Worm (Caenorhabditis elegans) whole organism, mixed stage, embryonic: ENCODE data around the gene Y44A6C.2.

Experiments
- drap-1 ChIP-seq: fragments of 200-800 bp; sonication (Bioruptor generic); optimal IDR thresholded peaks from 3 replicates; lab custom pipeline; 2018; ENCODE audit warnings: mild to moderate bottlenecking, missing genetic modification characterization, missing compliant biosample characterization
- elt-3 ChIP-seq: fragments of 150-350 bp; optimal IDR thresholded peaks from 2 replicates; lab custom pipeline; 2014; ENCODE audit warnings: missing biosample characterization, missing genetic modification characterization
- flh-1 ChIP-seq: fragments of 200-800 bp; sonication (Bioruptor generic); optimal IDR thresholded peaks from 2 replicates; lab custom pipeline; 2018; ENCODE audit warnings: mild to moderate bottlenecking, missing genetic modification characterization, moderate library complexity, missing compliant biosample characterization
- hlh-1 ChIP-seq: fragments of 150-350 bp; optimal IDR thresholded peaks from 2 replicates; lab custom pipeline; 2014; ENCODE audit warnings: missing biosample characterization, missing genetic modification reagents, missing genetic modification characterization
- lin-13 ChIP-seq: fragments of 150-350 bp; optimal IDR thresholded peaks from 2 replicates; lab custom pipeline; 2014; ENCODE audit warnings: missing biosample characterization, missing genetic modification characterization
- lin-32 ChIP-seq: fragments of 200-800 bp; sonication (Bioruptor generic); optimal IDR thresholded peaks from 2 replicates; lab custom pipeline; 2018; ENCODE audit warnings: mild to moderate bottlenecking, missing genetic modification characterization, missing compliant biosample characterization
- lsy-2 ChIP-seq: fragments of 150-350 bp; optimal IDR thresholded peaks from 2 replicates; lab custom pipeline; 2014; ENCODE audit warnings: missing biosample characterization, missing genetic modification characterization
- mab-5 ChIP-seq: fragments of 150-350 bp; optimal IDR thresholded peaks from 2 replicates; lab custom pipeline; 2014; ENCODE audit warnings: missing biosample characterization, missing genetic modification characterization
- mep-1 ChIP-seq: fragments of 150-350 bp; optimal IDR thresholded peaks from 2 replicates; lab custom pipeline; 2017; ENCODE audit warnings: missing biosample characterization, missing genetic modification reagents, missing genetic modification characterization, inconsistent platforms
- nhr-12 ChIP-seq: fragments of 150-350 bp; optimal IDR thresholded peaks from 2 replicates; lab custom pipeline; 2014; ENCODE audit warnings: missing biosample characterization, missing genetic modification characterization
- nhr-2 ChIP-seq: fragments of 150-350 bp; optimal IDR thresholded peaks from 2 replicates; lab custom pipeline; 2014; ENCODE audit warnings: missing biosample characterization, missing genetic modification characterization
- nhr-28 ChIP-seq: fragments of 150-350 bp; optimal IDR thresholded peaks from 2 replicates; lab custom pipeline; 2014; ENCODE audit warnings: missing biosample characterization, missing genetic modification characterization
- nhr-76 ChIP-seq: sonication (generic microtip); optimal IDR thresholded peaks from 2 replicates; lab custom pipeline; 2017; ENCODE audit warnings: missing biosample characterization, missing genetic modification characterization
- tbx-8 ChIP-seq: fragments of 200-800 bp; sonication (Bioruptor generic); optimal IDR thresholded peaks from 2 replicates; lab custom pipeline; 2018; ENCODE audit warnings: mild to moderate bottlenecking, missing genetic modification characterization, moderate library complexity, missing compliant biosample characterization
- unc-120 ChIP-seq: sonication (generic microtip); optimal IDR thresholded peaks from 2 replicates; lab custom pipeline; 2017; ENCODE audit warnings: missing genetic modification characterization, missing compliant biosample characterization; ENCODE audit not compliant: poor library complexity, severe bottlenecking
- unc-62 ChIP-seq: fragments of 150-350 bp; optimal IDR thresholded peaks from 2 replicates; lab custom pipeline; 2014; ENCODE audit warnings: missing biosample characterization, missing genetic modification reagents, missing genetic modification characterization
- zip-8 ChIP-seq: fragments of 150-350 bp; optimal IDR thresholded peaks from 2 replicates; lab custom pipeline; 2014; ENCODE audit warnings: missing biosample characterization, missing genetic modification characterization
- ztf-11 ChIP-seq: fragments of 150-350 bp; optimal IDR thresholded peaks from 2 replicates; lab custom pipeline; 2014; ENCODE audit warnings: missing biosample characterization, missing genetic modification characterization

The Y44A6C.2 gene

DNA sequence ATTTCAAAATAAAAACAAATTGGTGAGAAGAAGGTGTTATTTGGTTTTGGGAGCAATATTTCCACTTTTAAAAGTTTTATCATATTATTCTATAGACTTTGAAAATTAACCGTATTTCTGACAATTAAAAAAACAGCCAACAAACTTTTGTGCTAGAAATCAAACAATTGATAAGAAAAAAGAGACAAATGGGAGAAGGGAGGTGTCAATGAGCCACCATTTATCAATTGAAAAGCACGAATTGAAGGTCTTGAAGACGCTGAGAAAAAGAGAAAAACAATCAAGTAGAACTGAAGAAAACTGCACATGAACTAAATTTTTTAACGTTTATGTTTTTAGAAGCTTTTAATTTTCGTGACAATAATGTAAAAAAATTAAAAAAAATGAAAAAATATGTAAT is 48.8 kb downstream of the Y44A6C.2 start:
- TF ChIP-seq nhr-2 (tag; lab: Kevin White, UChicago) = no peak
- TF ChIP-seq tbx-8 (GFP tag; lab: Kevin White, UChicago) = no peak
- TF ChIP-seq mep-1 (tag; lab: Kevin White, UChicago) = no peak
- no peak for TF ChIP-seq nhr-28 (tag; lab: Kevin White, UChicago)
- TF ChIP-seq nhr-12 = no peak
- TF ChIP-seq unc-120 (tag; lab: Kevin White, UChicago) = no peak
- no peak for TF ChIP-seq ztf-11 (tag; lab: Kevin White, UChicago)
- no peak for TF ChIP-seq mab-5
- no peak for TF ChIP-seq lin-32 (GFP tag; lab: Kevin White, UChicago)
- TF ChIP-seq hlh-1 (tag; lab: Kevin White, UChicago) = no peak
- TF ChIP-seq nhr-76 = no peak
- no peak for TF ChIP-seq zip-8 (tag; lab: Kevin White, UChicago)
- TF ChIP-seq drap-1 (GFP tag; lab: Kevin White, UChicago) = no peak
- no peak for TF ChIP-seq flh-1 (GFP tag; lab: Kevin White, UChicago)
- TF ChIP-seq elt-3 = no peak
- TF ChIP-seq lsy-2 (tag; lab: Kevin White, UChicago) = no peak
- TF ChIP-seq, all 35 proteins: peak for 0

DNA sequence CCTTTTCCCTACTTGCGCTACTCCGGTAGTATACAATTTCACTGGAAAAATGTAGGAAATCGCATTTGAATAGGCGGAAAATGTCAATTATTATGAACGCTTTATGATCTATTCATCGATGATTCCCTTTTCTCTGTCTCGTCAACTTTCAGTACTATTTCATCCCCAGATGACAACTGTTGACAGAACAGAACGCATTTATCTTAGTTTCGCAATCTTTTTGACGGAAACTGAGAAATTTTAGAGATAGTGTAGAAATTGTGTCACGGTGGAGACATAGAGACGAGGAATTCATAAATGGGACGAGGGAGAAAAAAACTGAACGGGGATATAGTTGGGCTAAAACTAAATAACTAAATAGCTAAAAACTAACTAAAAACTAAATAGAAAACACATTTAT is 49.7 kb downstream of the Y44A6C.2 start:
- TF ChIP-seq unc-120 (tag; lab: Kevin White, UChicago) = peak; percentile 15
- TF ChIP-seq hlh-1 (tag; lab: Kevin White, UChicago) = peak; percentile 31
- TF ChIP-seq lin-13 (tag; lab: Kevin White, UChicago) = no peak
- peak; percentile 97 for TF ChIP-seq unc-62 (GFP tag; lab: Kevin White, UChicago)
